Fruit fly (Drosophila melanogaster): ENCODE measurements around the gene CG42717.

CG42717 gene

dm6 chr3L:16050887-16051258, 17.9 kb upstream of the CG42717 start, which contains the start of gene Diap1 (continued):
- TF ChIP-seq wek (GFP tag; optimal IDR thresholded peaks at IDR 0.05) (no peak), CG17912 (GFP tag; optimal IDR thresholded peaks at IDR 0.05) (no peak), CG8290 (GFP tag; optimal IDR thresholded peaks at IDR 0.05) (peak; percentile 72), CG8290 (tag; optimal IDR thresholded peaks at IDR 0.05) (peak in 1 of 2 experiments; percentile 59), Hsf (GFP tag; optimal IDR thresholded peaks at IDR 0.05) (no peak), Doc3 (GFP tag; IDR thresholded peaks at IDR 0.05; ENCODE audit: partially characterized antibody) (peak; percentile 85), Hmx (GFP tag; optimal IDR thresholded peaks at IDR 0.05) (no peak), bsh (GFP tag; optimal IDR thresholded peaks at IDR 0.05) (no peak), mirr (GFP tag; optimal IDR thresholded peaks at IDR 0.05) (no peak), corto (GFP tag; optimal IDR thresholded peaks at IDR 0.05) (no peak), CG15269 (tag; optimal IDR thresholded peaks at IDR 0.05) (no peak), Xbp1 (GFP tag; optimal IDR thresholded peaks at IDR 0.05) (no peak), CG2120 (GFP tag; optimal IDR thresholded peaks at IDR 0.05) (no peak), fd64A (GFP tag; optimal IDR thresholded peaks at IDR 0.05) (no peak), h (optimal IDR thresholded peaks at IDR 0.05) (no peak), pan (optimal IDR thresholded peaks at IDR 0.05) (no peak), pan (GFP tag; optimal IDR thresholded peaks at IDR 0.05 in 1 of 2, IDR thresholded peaks at IDR 0.05 in 1 of 2) (no peak), CG4360 (GFP tag; IDR thresholded peaks at IDR 0.05) (no peak), Rx (GFP tag; IDR thresholded peaks at IDR 0.05) (no peak), psq (GFP tag; optimal IDR thresholded peaks at IDR 0.05) (no peak), Hmr (GFP tag; optimal IDR thresholded peaks at IDR 0.05) (peak; percentile 31), Nf-YC (tag; optimal IDR thresholded peaks at IDR 0.05) (no peak), CG8478 (optimal IDR thresholded peaks at IDR 0.05) (no peak), Ets65A (GFP tag) (peak; percentile 90), Dll (GFP tag; IDR thresholded peaks at IDR 0.05; ENCODE audit: partially characterized antibody) (peak; percentile 91), emc (GFP tag; optimal IDR thresholded peaks at IDR 0.05) (no peak), Sin3A (optimal IDR thresholded peaks at IDR 0.05) (peak; percentile 71), CG14965 (GFP tag; optimal IDR thresholded peaks at IDR 0.05; ENCODE audit: borderline replicate concordance) (no peak), CG11560 (tag; IDR thresholded peaks at IDR 0.05) (peak; percentile 100), ci (GFP tag; IDR thresholded peaks at IDR 0.05) (peak; percentile 14; the same call in 2 of the 3 replicates), CG34422 (GFP tag; IDR thresholded peaks at IDR 0.05) (no peak), row (GFP tag; IDR thresholded peaks at IDR 0.05) (0 out of 3 replicates have a peak, but pooled peaks have one; percentile 36), gcm (GFP tag; optimal IDR thresholded peaks at IDR 0.05) (no peak), unpg (GFP tag; optimal IDR thresholded peaks at IDR 0.05) (no peak), CG12219 (GFP tag; optimal IDR thresholded peaks at IDR 0.05) (no peak), prd (optimal IDR thresholded peaks at IDR 0.05) (no peak), prd (GFP tag; IDR thresholded peaks at IDR 0.05) (0 out of 3 replicates have a peak, but pooled peaks have one; percentile 17), fu2 (GFP tag; optimal IDR thresholded peaks at IDR 0.05) (no peak), Fer2 (tag; optimal IDR thresholded peaks at IDR 0.05) (no peak), CG10543 (GFP tag; optimal IDR thresholded peaks at IDR 0.05) (no peak), Nf-YA (GFP tag; IDR thresholded peaks at IDR 0.05) (no peak), CG17361 (GFP tag; IDR thresholded peaks at IDR 0.05) (no peak), CG6175 (GFP tag; IDR thresholded peaks at IDR 0.05) (no peak), CG13287 (GFP tag; IDR thresholded peaks at IDR 0.05; ENCODE audit: partially characterized antibody) (peak; percentile 94), insv (GFP tag; optimal IDR thresholded peaks at IDR 0.05) (no peak), twi (tag; optimal IDR thresholded peaks at IDR 0.05) (no peak), phol (tag; optimal IDR thresholded peaks at IDR 0.05) (peak; percentile 40), inv (GFP tag; IDR thresholded peaks at IDR 0.05; ENCODE audit: partially characterized antibody) (peak; percentile 84), otp (GFP tag; IDR thresholded peaks at IDR 0.05) (no peak), CG9797 (GFP tag; optimal IDR thresholded peaks at IDR 0.05) (peak; percentile 62), MBD-R2 (GFP tag; IDR thresholded peaks at IDR 0.05) (no peak), bcd (GFP tag; optimal IDR thresholded peaks at IDR 0.05) (no peak), jumu (GFP tag; optimal IDR thresholded peaks at IDR 0.05) (no peak)

Data from whole organism, embryonic.